Worm (Caenorhabditis elegans) whole organism, late embryonic: Measurements from ENCODE around the gene F13H8.1.

Source experiments
- C08G9.2 ChIP-seq: sonication (generic microtip); optimal IDR thresholded peaks from 2 replicates; lab custom pipeline; 2016; ENCODE audit warnings: mild to moderate bottlenecking, missing genetic modification characterization, moderate library complexity, missing compliant biosample characterization
- F13H6.1 ChIP-seq: sonication (generic microtip); optimal IDR thresholded peaks from 2 replicates; lab custom pipeline; 2016; ENCODE audit warnings: missing genetic modification characterization, missing compliant biosample characterization
- K02D7.2 ChIP-seq: sonication (generic microtip); optimal IDR thresholded peaks from 2 replicates; lab custom pipeline; 2017; ENCODE audit warnings: mild to moderate bottlenecking, missing genetic modification characterization, missing compliant biosample characterization
- T23F11.4 ChIP-seq: fragments of 200-800 bp; sonication (Bioruptor generic); optimal IDR thresholded peaks from 2 replicates; lab custom pipeline; 2018; ENCODE audit warnings: mild to moderate bottlenecking, missing genetic modification characterization, missing compliant biosample characterization
- Y22D7AL.16 ChIP-seq: sonication (generic microtip); optimal IDR thresholded peaks from 2 replicates; lab custom pipeline; 2016; ENCODE audit warnings: missing genetic modification characterization, missing compliant biosample characterization
- ahr-1 ChIP-seq: sonication (generic microtip); optimal IDR thresholded peaks from 2 replicates; lab custom pipeline; 2016; ENCODE audit warnings: missing genetic modification characterization, missing compliant biosample characterization
- ceh-2 ChIP-seq: sonication (generic microtip); optimal IDR thresholded peaks from 2 replicates; lab custom pipeline; 2016; ENCODE audit warnings: missing genotype, missing genetic modification characterization, missing compliant biosample characterization
- ceh-24 ChIP-seq: sonication (generic microtip); optimal IDR thresholded peaks from 2 replicates; lab custom pipeline; 2016; ENCODE audit warnings: mild to moderate bottlenecking, missing genetic modification characterization, missing compliant biosample characterization
- ceh-34 ChIP-seq: sonication (generic microtip); optimal IDR thresholded peaks from 2 replicates; lab custom pipeline; 2016; ENCODE audit warnings: mild to moderate bottlenecking, missing genetic modification characterization, missing compliant biosample characterization
- ceh-45 ChIP-seq: fragments of 200-800 bp; sonication (Bioruptor generic); IDR thresholded peaks from 2 replicates; pipeline ENCODE4 v1.3.6; 2022; ENCODE audit warnings: missing genetic modification reagents, missing genetic modification characterization, missing compliant biosample characterization
- ceh-48 ChIP-seq: sonication (generic microtip); optimal IDR thresholded peaks from 2 replicates; lab custom pipeline; 2016; ENCODE audit warnings: missing genetic modification characterization, inconsistent platforms, missing compliant biosample characterization
- ceh-9 ChIP-seq: sonication (generic microtip); optimal IDR thresholded peaks from 2 replicates; lab custom pipeline; 2016; ENCODE audit warnings: mild to moderate bottlenecking, missing genetic modification characterization, inconsistent platforms, missing compliant biosample characterization
- dve-1 ChIP-seq: sonication (generic microtip); optimal IDR thresholded peaks from 2 replicates; lab custom pipeline; 2017; ENCODE audit warnings: antibody characterized with exemption, mild to moderate bottlenecking, missing genetic modification characterization, missing compliant biosample characterization
- elt-2 ChIP-seq: sonication (generic microtip); optimal IDR thresholded peaks from 2 replicates; lab custom pipeline; 2016; ENCODE audit warnings: missing genetic modification reagents, missing genetic modification characterization, missing compliant biosample characterization
- elt-4 ChIP-seq: sonication (generic microtip); optimal IDR thresholded peaks from 2 replicates; lab custom pipeline; 2016; ENCODE audit warnings: missing genetic modification characterization, missing compliant biosample characterization
- ets-4 ChIP-seq: sonication (generic microtip); optimal IDR thresholded peaks from 2 replicates; lab custom pipeline; 2016; ENCODE audit warnings: missing genetic modification characterization, missing compliant biosample characterization
- fkh-10 ChIP-seq: fragments of 150-350 bp; optimal IDR thresholded peaks from 2 replicates; lab custom pipeline; 2014; ENCODE audit warnings: missing biosample characterization, missing genetic modification reagents, missing genetic modification characterization
- fkh-6 ChIP-seq: sonication (generic microtip); optimal IDR thresholded peaks from 2 replicates; lab custom pipeline; 2016; ENCODE audit warnings: missing genetic modification characterization, missing compliant biosample characterization
- hlh-13 ChIP-seq: fragments of 200-800 bp; sonication (Bioruptor generic); optimal IDR thresholded peaks from 2 replicates; lab custom pipeline; 2018; ENCODE audit warnings: mild to moderate bottlenecking, missing genetic modification characterization, missing compliant biosample characterization
- hlh-30 ChIP-seq: sonication (generic microtip); optimal IDR thresholded peaks from 2 replicates; lab custom pipeline; 2017; ENCODE audit warnings: antibody characterized with exemption, missing genetic modification characterization, missing compliant biosample characterization; ENCODE audit not compliant: insufficient read depth
- hlh-6 ChIP-seq: sonication (generic microtip); optimal IDR thresholded peaks from 2 replicates; lab custom pipeline; 2016; ENCODE audit warnings: missing genotype, missing genetic modification characterization, missing compliant biosample characterization
- hlh-8 ChIP-seq: sonication (generic microtip); optimal IDR thresholded peaks from 2 replicates; lab custom pipeline; 2016; ENCODE audit warnings: missing genotype, missing genetic modification characterization, missing compliant biosample characterization
- lim-6 ChIP-seq: sonication (generic microtip); optimal IDR thresholded peaks from 2 replicates; lab custom pipeline; 2016; ENCODE audit warnings: missing genetic modification characterization, missing compliant biosample characterization
- mec-3 ChIP-seq: sonication (generic microtip); optimal IDR thresholded peaks from 2 replicates; lab custom pipeline; 2016; ENCODE audit warnings: borderline replicate concordance, missing genetic modification characterization, missing compliant biosample characterization
- nfya-1 ChIP-seq: sonication (generic microtip); optimal IDR thresholded peaks from 2 replicates; lab custom pipeline; 2017; ENCODE audit warnings: missing genetic modification characterization, mild to moderate bottlenecking, missing compliant biosample characterization, antibody characterized with exemption, moderate library complexity
- nhr-232 ChIP-seq: sonication (generic microtip); optimal IDR thresholded peaks from 2 replicates; lab custom pipeline; 2016; ENCODE audit warnings: missing genetic modification characterization, missing compliant biosample characterization
- npax-4 ChIP-seq: sonication (generic microtip); optimal IDR thresholded peaks from 2 replicates; lab custom pipeline; 2016; ENCODE audit warnings: missing genetic modification characterization, missing compliant biosample characterization
- odd-2 ChIP-seq: sonication (generic microtip); optimal IDR thresholded peaks from 2 replicates; lab custom pipeline; 2017; ENCODE audit warnings: antibody characterized with exemption, mild to moderate bottlenecking, missing genetic modification characterization, missing compliant biosample characterization
- pag-3 ChIP-seq: sonication (generic microtip); optimal IDR thresholded peaks from 2 replicates; lab custom pipeline; 2016; ENCODE audit warnings: missing compliant biosample characterization, missing genetic modification characterization, borderline replicate concordance
- pha-2 ChIP-seq: sonication (generic microtip); optimal IDR thresholded peaks from 2 replicates; lab custom pipeline; 2017; ENCODE audit warnings: mild to moderate bottlenecking, missing genetic modification characterization, missing compliant biosample characterization
- pha-4 ChIP-seq: fragments of 150-350 bp; optimal IDR thresholded peaks from 2 replicates; lab custom pipeline; 2018; ENCODE audit warnings: missing biosample characterization, missing genetic modification reagents, missing genetic modification characterization
- pqm-1 ChIP-seq: sonication (generic microtip); optimal IDR thresholded peaks from 2 replicates; lab custom pipeline; 2016; ENCODE audit warnings: missing genetic modification characterization, missing compliant biosample characterization
- ref-2 ChIP-seq: sonication (generic microtip); optimal IDR thresholded peaks from 2 replicates; lab custom pipeline; 2016; ENCODE audit warnings: missing genetic modification characterization, missing compliant biosample characterization
- rnt-1 ChIP-seq: sonication (generic microtip); optimal IDR thresholded peaks from 2 replicates; lab custom pipeline; 2016; ENCODE audit warnings: missing genetic modification characterization, missing compliant biosample characterization
- sox-2 ChIP-seq: fragments of 200-800 bp; sonication (Bioruptor generic); IDR thresholded peaks from 2 replicates; pipeline ENCODE4 v1.3.6; 2022; ENCODE audit warnings: missing genetic modification reagents, missing genetic modification characterization, missing compliant biosample characterization
- sox-4 ChIP-seq: sonication (generic microtip); optimal IDR thresholded peaks from 2 replicates; lab custom pipeline; 2017; ENCODE audit warnings: mild to moderate bottlenecking, missing genetic modification characterization, inconsistent platforms, missing compliant biosample characterization
- tbx-2 ChIP-seq: sonication (generic microtip); optimal IDR thresholded peaks from 2 replicates; lab custom pipeline; 2016; ENCODE audit warnings: missing genetic modification characterization, missing compliant biosample characterization
- unc-3 ChIP-seq, 2 experiments: fragments of 200-800 bp in 1 of 2; sonication (Bioruptor generic) in 1 of 2; sonication (generic microtip) in 1 of 2; conservative IDR thresholded peaks in 1 of 2; optimal IDR thresholded peaks in 1 of 2; 2 replicates each; pipeline versions ENCODE4 v1.3.6 to Lab custom; 2016 to 2022; ENCODE audit warnings: missing compliant biosample characterization in 2 of 2, missing genetic modification characterization in 2 of 2, missing genetic modification reagents in 1 of 2
- unc-42 ChIP-seq: sonication (generic microtip); optimal IDR thresholded peaks from 2 replicates; lab custom pipeline; 2016; ENCODE audit warnings: missing genotype, missing genetic modification characterization, missing compliant biosample characterization
- unc-55 ChIP-seq: sonication (generic microtip); optimal IDR thresholded peaks from 2 replicates; lab custom pipeline; 2017; ENCODE audit warnings: missing biosample characterization, missing genetic modification reagents, missing genetic modification characterization
- unc-86 ChIP-seq: sonication (generic microtip); optimal IDR thresholded peaks from 2 replicates; lab custom pipeline; 2016; ENCODE audit warnings: missing genetic modification characterization, missing compliant biosample characterization

Gene F13H8.1

ce11 chrII:6286865-6287264 is 3.7 kb downstream of the F13H8.1 start, which contains the start of gene F13H8.6:
F13H8.6 (minus strand) TSS chrII:6286965.
- TF ChIP-seq rnt-1 (tag; lab: Kevin White, UChicago) = no peak
- no peak for TF ChIP-seq sox-2 (GFP tag; lab: Robert Waterston, UW)
- TF ChIP-seq F13H6.1 (tag; lab: Kevin White, UChicago) = no peak
- no peak for TF ChIP-seq C08G9.2
- TF ChIP-seq Y22D7AL.16 (tag; lab: Kevin White, UChicago) = no peak
- no peak for TF ChIP-seq hlh-6
- no peak for TF ChIP-seq hlh-8
- TF ChIP-seq pag-3 (tag; lab: Kevin White, UChicago) = no peak
- no peak for TF ChIP-seq K02D7.2
- no peak for TF ChIP-seq tbx-2 (tag; lab: Kevin White, UChicago)
- TF ChIP-seq ahr-1 (tag; lab: Kevin White, UChicago) = no peak
- TF ChIP-seq ceh-34 (tag; lab: Kevin White, UChicago) = no peak
- TF ChIP-seq nfya-1 (tag; lab: Kevin White, UChicago) = no peak
- TF ChIP-seq elt-2 (tag; lab: Kevin White, UChicago) = no peak
- no peak for TF ChIP-seq T23F11.4 (GFP tag; lab: Kevin White, UChicago)
- no peak for TF ChIP-seq lim-6 (tag; lab: Kevin White, UChicago)
- TF ChIP-seq odd-2 (tag; lab: Kevin White, UChicago) = no peak
- TF ChIP-seq sox-4 (tag; lab: Kevin White, UChicago) = no peak

ce11 chrII:6288104-6288503 is 4.9 kb downstream of the F13H8.1 start:
- TF ChIP-seq sox-4 (tag; lab: Kevin White, UChicago) (no peak), dve-1 (tag; lab: Kevin White, UChicago) (no peak), pag-3 (tag; lab: Kevin White, UChicago) (no peak), unc-42 (tag; lab: Kevin White, UChicago) (no peak), mec-3 (no peak), hlh-30 (tag; lab: Kevin White, UChicago) (no peak), ceh-45 (no peak), ceh-48 (tag; lab: Kevin White, UChicago) (no peak), ceh-34 (tag; lab: Kevin White, UChicago) (no peak), unc-3 (GFP tag; conservative IDR thresholded peaks at IDR 0.05; lab: Robert Waterston, UW) (no peak), unc-3 (tag; optimal IDR thresholded peaks at IDR 0.05; lab: Kevin White, UChicago) (no peak), ref-2 (no peak), Y22D7AL.16 (tag; lab: Kevin White, UChicago) (no peak), unc-86 (tag; lab: Kevin White, UChicago) (no peak), fkh-10 (no peak), pha-4 (tag; lab: Kevin White, UChicago) (no peak), ceh-2 (tag; lab: Kevin White, UChicago) (no peak), nhr-232 (tag; lab: Kevin White, UChicago) (no peak), F13H6.1 (tag; lab: Kevin White, UChicago) (no peak)
- TF ChIP-seq, all 69 proteins: peak for 0

- TF ChIP-seq hlh-30 (tag; lab: Kevin White, UChicago) = no peak
- peak; percentile 82 for TF ChIP-seq elt-2 (tag; lab: Kevin White, UChicago)
- no peak for TF ChIP-seq nhr-232 (tag; lab: Kevin White, UChicago)
- TF ChIP-seq unc-55 = peak; percentile 70
- no peak for TF ChIP-seq pqm-1 (tag; lab: Kevin White, UChicago)
These were observed 6.9 kb downstream of the F13H8.1 start, which contains the start of gene upb-1 for ce11 chrII:6290047-6290582. upb-1 (minus strand) TSS chrII:6290097.

ce11 chrII:6292527-6292926 is 9.3 kb downstream of the F13H8.1 start, which contains the start of gene nyn-3:
nyn-3 (minus strand) TSS chrII:6292627.
- TF ChIP-seq tbx-2 (tag; lab: Kevin White, UChicago) (no peak), elt-4 (tag; lab: Kevin White, UChicago) (no peak), lim-6 (tag; lab: Kevin White, UChicago) (no peak), npax-4 (tag; lab: Kevin White, UChicago) (no peak), K02D7.2 (no peak), odd-2 (tag; lab: Kevin White, UChicago) (no peak), hlh-13 (GFP tag; lab: Kevin White, UChicago) (no peak), pha-2 (tag; lab: Kevin White, UChicago) (no peak), ceh-45 (no peak), fkh-6 (tag; lab: Kevin White, UChicago) (no peak), ceh-24 (no peak), nfya-1 (tag; lab: Kevin White, UChicago) (no peak), ceh-9 (tag; lab: Kevin White, UChicago) (no peak), ahr-1 (tag; lab: Kevin White, UChicago) (no peak), ets-4 (no peak)
